Worm (Caenorhabditis elegans) whole organism, young adult: ENCODE results near the gene cyn-17.

Source experiments
- B0019.2 ChIP-seq: fragments of 200-800 bp; sonication (Bioruptor generic); conservative IDR thresholded peaks from 2 replicates; pipeline ENCODE4 v1.3.6; 2022; ENCODE audit warnings: missing genetic modification reagents, missing genetic modification characterization, missing compliant biosample characterization
- B0336.3 ChIP-seq: fragments of 200-800 bp; sonication (Bioruptor generic); IDR thresholded peaks from 2 replicates; pipeline ENCODE4 v1.3.6; 2022; ENCODE audit warnings: missing genetic modification characterization, missing compliant biosample characterization
- D2030.7 ChIP-seq: fragments of 200-800 bp; sonication (Bioruptor generic); IDR thresholded peaks from 2 replicates; pipeline ENCODE4 v1.3.6; 2022; ENCODE audit warnings: missing genetic modification reagents, missing genetic modification characterization, missing compliant biosample characterization
- F22D6.2 ChIP-seq: sonication (generic microtip); optimal IDR thresholded peaks from 2 replicates; lab custom pipeline; 2016; ENCODE audit warnings: mild to moderate bottlenecking, missing genetic modification characterization, missing compliant biosample characterization
- F23B12.7 ChIP-seq: sonication (generic microtip); optimal IDR thresholded peaks from 2 replicates; lab custom pipeline; 2017; ENCODE audit warnings: missing genetic modification characterization, mild to moderate bottlenecking, missing compliant biosample characterization, antibody characterized with exemption, moderate library complexity; ENCODE audit not compliant: insufficient read depth
- F57A8.1 ChIP-seq: fragments of 200-800 bp; sonication (Bioruptor generic); optimal IDR thresholded peaks from 2 replicates; lab custom pipeline; 2018; ENCODE audit warnings: mild to moderate bottlenecking, missing genetic modification characterization, moderate library complexity, missing compliant biosample characterization
- T26A5.8 ChIP-seq: sonication (generic microtip); optimal IDR thresholded peaks from 2 replicates; lab custom pipeline; 2016; ENCODE audit warnings: missing genetic modification characterization, missing compliant biosample characterization
- Y53F4B.3 ChIP-seq: fragments of 200-800 bp; sonication (Bioruptor generic); IDR thresholded peaks from 2 replicates; pipeline ENCODE4 v1.3.6; 2022; ENCODE audit warnings: missing genetic modification reagents, missing genetic modification characterization, missing compliant biosample characterization
- aptf-2 ChIP-seq: fragments of 200-800 bp; sonication (Bioruptor generic); conservative IDR thresholded peaks from 2 replicates; pipeline ENCODE4 v1.3.6; 2022; ENCODE audit warnings: missing genetic modification reagents, missing genetic modification characterization, missing compliant biosample characterization
- atf-7 ChIP-seq: sonication (generic microtip); optimal IDR thresholded peaks from 2 replicates; lab custom pipeline; 2017; ENCODE audit warnings: mild to moderate bottlenecking, missing genetic modification characterization, missing compliant biosample characterization
- attf-3 ChIP-seq: fragments of 200-800 bp; sonication (Bioruptor generic); conservative IDR thresholded peaks from 2 replicates; pipeline ENCODE4 v1.3.6; 2022; ENCODE audit warnings: missing genetic modification reagents, missing genetic modification characterization, missing compliant biosample characterization
- bed-1 ChIP-seq: fragments of 200-800 bp; sonication (Bioruptor generic); IDR thresholded peaks from 2 replicates; pipeline ENCODE4 v1.3.6; 2022; ENCODE audit warnings: missing genetic modification reagents, missing genetic modification characterization, missing compliant biosample characterization
- ccch-3 ChIP-seq: fragments of 200-800 bp; sonication (Bioruptor generic); optimal IDR thresholded peaks from 2 replicates; lab custom pipeline; 2018; ENCODE audit warnings: mild to moderate bottlenecking, missing genetic modification characterization, missing compliant biosample characterization
- cebp-1 ChIP-seq, 2 experiments: fragments of 200-800 bp in 1 of 2; sonication (Bioruptor generic) in 1 of 2; sonication (generic microtip) in 1 of 2; IDR thresholded peaks in 1 of 2; optimal IDR thresholded peaks in 1 of 2; 2 replicates each; pipeline versions ENCODE4 v1.3.6 to Lab custom; 2017 to 2022; ENCODE audit warnings: missing compliant biosample characterization in 2 of 2, missing genetic modification characterization in 2 of 2, mild to moderate bottlenecking in 1 of 2, missing genetic modification reagents in 1 of 2, moderate library complexity in 1 of 2
- ceh-100 ChIP-seq: fragments of 200-800 bp; sonication (Bioruptor generic); IDR thresholded peaks from 2 replicates; pipeline ENCODE4 v1.3.6; 2022; ENCODE audit warnings: missing genetic modification reagents, missing genetic modification characterization, missing compliant biosample characterization
- ceh-58 ChIP-seq: fragments of 200-800 bp; sonication (Bioruptor generic); IDR thresholded peaks from 2 replicates; pipeline ENCODE4 v1.3.6; 2022; ENCODE audit warnings: missing genetic modification characterization, missing compliant biosample characterization
- ceh-79 ChIP-seq: sonication (generic microtip); optimal IDR thresholded peaks from 2 replicates; lab custom pipeline; 2017; ENCODE audit warnings: mild to moderate bottlenecking, missing genetic modification characterization, missing compliant biosample characterization
- dox-1 ChIP-seq: fragments of 200-800 bp; sonication (Bioruptor generic); IDR thresholded peaks from 2 replicates; pipeline ENCODE4 v1.3.6; 2022; ENCODE audit warnings: missing genetic modification reagents, missing genetic modification characterization, missing compliant biosample characterization
- efl-1 ChIP-seq: fragments of 150-350 bp; optimal IDR thresholded peaks from 2 replicates; lab custom pipeline; 2014; ENCODE audit warnings: missing biosample characterization, missing genetic modification reagents, missing genetic modification characterization
- egl-18 ChIP-seq: fragments of 200-800 bp; sonication (Bioruptor generic); IDR thresholded peaks from 2 replicates; pipeline ENCODE4 v1.3.6; 2022; ENCODE audit warnings: missing genetic modification reagents, missing genetic modification characterization, missing compliant biosample characterization
- egrh-3 ChIP-seq: fragments of 200-800 bp; sonication (Bioruptor generic); IDR thresholded peaks from 2 replicates; pipeline ENCODE4 v1.3.6; 2022; ENCODE audit warnings: missing genetic modification reagents, missing genetic modification characterization, missing compliant biosample characterization
- ekl-4 ChIP-seq: fragments of 200-800 bp; sonication (Bioruptor generic); IDR thresholded peaks from 2 replicates; pipeline ENCODE4 v1.3.6; 2022; ENCODE audit warnings: missing genetic modification reagents, missing genetic modification characterization, missing compliant biosample characterization
- him-1 ChIP-seq: sonication (generic microtip); optimal IDR thresholded peaks from 2 replicates; lab custom pipeline; 2016; ENCODE audit warnings: missing genotype, missing genetic modification reagents, missing genetic modification characterization, missing compliant biosample characterization
- hlh-12 ChIP-seq: sonication (generic microtip); optimal IDR thresholded peaks from 2 replicates; lab custom pipeline; 2016; ENCODE audit warnings: missing genetic modification characterization, missing compliant biosample characterization
- hlh-26 ChIP-seq: fragments of 200-800 bp; sonication (Bioruptor generic); conservative IDR thresholded peaks from 2 replicates; pipeline ENCODE4 v1.3.6; 2022; ENCODE audit warnings: missing genetic modification reagents, missing genetic modification characterization, missing compliant biosample characterization
- hmg-1.2 ChIP-seq: fragments of 200-800 bp; sonication (Bioruptor generic); IDR thresholded peaks from 2 replicates; pipeline ENCODE4 v1.3.6; 2022; ENCODE audit warnings: missing genetic modification reagents, missing genetic modification characterization, missing compliant biosample characterization
- hsf-1 ChIP-seq: fragments of 200-800 bp; sonication (Bioruptor generic); IDR thresholded peaks from 2 replicates; pipeline ENCODE4 v1.3.6; 2022; ENCODE audit warnings: missing genetic modification reagents, missing genetic modification characterization, missing compliant biosample characterization
- lag-1 ChIP-seq: fragments of 200-800 bp; sonication (Bioruptor generic); IDR thresholded peaks from 2 replicates; pipeline ENCODE4 v1.3.6; 2022; ENCODE audit warnings: missing genetic modification reagents, missing genetic modification characterization, missing compliant biosample characterization
- let-607 ChIP-seq, 2 experiments: fragments of 200-800 bp in 1 of 2; sonication (Bioruptor generic) in 1 of 2; sonication (generic microtip) in 1 of 2; optimal IDR thresholded peaks; 2 replicates each; lab custom pipeline; 2016 to 2018; ENCODE audit warnings: mild to moderate bottlenecking in 2 of 2, missing compliant biosample characterization in 2 of 2, missing genetic modification characterization in 2 of 2, moderate library complexity in 2 of 2, missing genotype in 1 of 2
- lin-26 ChIP-seq: fragments of 200-800 bp; sonication (Bioruptor generic); IDR thresholded peaks from 2 replicates; pipeline ENCODE4 v1.3.6; 2022; ENCODE audit warnings: missing genetic modification reagents, missing genetic modification characterization, missing compliant biosample characterization
- lin-54 ChIP-seq: fragments of 200-800 bp; sonication (Bioruptor generic); optimal IDR thresholded peaks from 2 replicates; lab custom pipeline; 2018; ENCODE audit warnings: mild to moderate bottlenecking, missing genetic modification characterization, missing compliant biosample characterization
- madf-10 ChIP-seq: sonication (generic microtip); optimal IDR thresholded peaks from 2 replicates; lab custom pipeline; 2016; ENCODE audit warnings: mild to moderate bottlenecking, missing genetic modification characterization, missing compliant biosample characterization
- madf-3 ChIP-seq: fragments of 200-800 bp; sonication (Bioruptor generic); IDR thresholded peaks from 2 replicates; pipeline ENCODE4 v1.3.6; 2022; ENCODE audit warnings: missing genetic modification reagents, missing genetic modification characterization, missing compliant biosample characterization
- madf-8 ChIP-seq: fragments of 200-800 bp; sonication (Bioruptor generic); conservative IDR thresholded peaks from 2 replicates; pipeline ENCODE4 v1.3.6; 2022; ENCODE audit warnings: missing genetic modification reagents, missing genetic modification characterization, missing compliant biosample characterization
- mcd-1 ChIP-seq: fragments of 200-800 bp; sonication (Bioruptor generic); IDR thresholded peaks from 2 replicates; pipeline ENCODE4 v1.3.6; 2022; ENCODE audit warnings: missing genetic modification reagents, missing genetic modification characterization, missing compliant biosample characterization
- mel-28 ChIP-seq: sonication (generic microtip); optimal IDR thresholded peaks from 2 replicates; lab custom pipeline; 2016; ENCODE audit warnings: borderline replicate concordance, mild to moderate bottlenecking, missing genetic modification characterization, missing compliant biosample characterization
- mes-4 ChIP-seq: sonication (generic microtip); optimal IDR thresholded peaks from 2 replicates; lab custom pipeline; 2016; ENCODE audit warnings: missing genotype, missing genetic modification characterization, missing compliant biosample characterization
- nhr-80 ChIP-seq: sonication (generic microtip); optimal IDR thresholded peaks from 2 replicates; lab custom pipeline; 2016; ENCODE audit warnings: missing genetic modification characterization, missing compliant biosample characterization
- pbrm-1 ChIP-seq: fragments of 200-800 bp; sonication (Bioruptor generic); IDR thresholded peaks from 2 replicates; pipeline ENCODE4 v1.3.6; 2022; ENCODE audit warnings: missing genetic modification reagents, missing genetic modification characterization, missing compliant biosample characterization
- repo-1 ChIP-seq: sonication (generic microtip); optimal IDR thresholded peaks from 2 replicates; lab custom pipeline; 2017; ENCODE audit warnings: mild to moderate bottlenecking, missing genetic modification characterization, missing compliant biosample characterization
- rpc-1 ChIP-seq, 2 experiments: fragments of 150-350 bp in 1 of 2; sonication (generic microtip) in 1 of 2; optimal IDR thresholded peaks; 2 replicates each; lab custom pipeline; 2014 to 2018; ENCODE audit warnings: missing biosample characterization in 1 of 2, missing genetic modification characterization in 1 of 2, missing genetic modification reagents in 1 of 2, missing genotype in 1 of 2
- sea-2 ChIP-seq: fragments of 200-800 bp; sonication (Bioruptor generic); IDR thresholded peaks from 2 replicates; pipeline ENCODE4 v1.3.6; 2022; ENCODE audit warnings: missing genetic modification characterization, missing compliant biosample characterization
- snpc-3.4 ChIP-seq: sonication (generic microtip); optimal IDR thresholded peaks from 2 replicates; lab custom pipeline; 2017; ENCODE audit warnings: missing genetic modification characterization, mild to moderate bottlenecking, missing compliant biosample characterization, antibody characterized with exemption, moderate library complexity, missing genotype, missing genetic modification reagents
- somi-1 ChIP-seq: fragments of 200-800 bp; sonication (Bioruptor generic); optimal IDR thresholded peaks from 2 replicates; lab custom pipeline; 2018; ENCODE audit warnings: mild to moderate bottlenecking, missing genetic modification characterization, missing compliant biosample characterization
- unc-130 ChIP-seq: sonication (generic microtip); optimal IDR thresholded peaks from 2 replicates; lab custom pipeline; 2016; ENCODE audit warnings: missing genetic modification reagents, missing genetic modification characterization, missing compliant biosample characterization
- zfh-2 ChIP-seq: fragments of 200-800 bp; sonication (Bioruptor generic); conservative IDR thresholded peaks from 2 replicates; pipeline ENCODE4 v1.3.6; 2022; ENCODE audit warnings: missing genetic modification reagents, missing genetic modification characterization, missing compliant biosample characterization
- ztf-6 ChIP-seq: fragments of 200-800 bp; sonication (Bioruptor generic); IDR thresholded peaks from 2 replicates; pipeline ENCODE4 v1.3.6; 2022; ENCODE audit warnings: missing genetic modification reagents, missing genetic modification characterization, missing compliant biosample characterization

The cyn-17 gene

DNA sequence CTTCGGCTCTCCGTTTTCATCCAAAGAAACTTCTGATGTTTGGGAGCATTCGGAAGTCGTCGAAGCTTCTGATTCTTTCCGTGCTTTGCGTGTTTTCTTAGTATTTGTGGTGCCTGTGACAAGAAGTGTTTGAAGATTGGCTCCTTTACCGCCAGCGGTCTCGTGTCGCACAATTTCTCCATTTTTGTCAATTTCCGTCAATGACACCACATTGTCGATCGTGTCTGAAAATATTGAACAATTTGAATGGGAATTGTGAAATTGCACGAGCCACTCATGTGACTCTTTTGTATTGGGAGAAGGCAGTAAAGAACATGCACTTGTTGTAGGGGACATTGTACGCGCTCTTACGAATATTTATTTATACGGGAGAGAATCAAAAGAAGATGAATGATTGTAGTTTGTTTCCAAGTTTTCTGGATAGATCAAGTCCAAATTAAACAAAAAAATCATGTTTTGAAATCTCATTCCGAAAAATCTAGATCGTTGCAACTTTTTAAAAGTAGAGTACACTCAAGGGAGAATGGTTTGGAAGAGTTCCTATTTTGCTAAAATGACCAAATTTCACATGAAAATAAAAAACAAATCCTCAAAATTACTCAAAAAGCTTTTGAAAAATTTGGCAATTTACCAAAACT lies 43.2 kb downstream of the cyn-17 start:
- TF ChIP-seq F57A8.1 (no peak), ekl-4 (GFP tag; lab: Robert Waterston, UW) (0 out of 2 replicates have a peak, but pooled peaks have one; percentile 29), ceh-100 (0 out of 2 replicates have a peak, but pooled peaks have one; percentile 13), T26A5.8 (tag; lab: Kevin White, UChicago) (no peak), atf-7 (no peak), ccch-3 (GFP tag; lab: Kevin White, UChicago) (no peak), ceh-79 (tag; lab: Kevin White, UChicago) (no peak), hmg-1.2 (0 out of 2 replicates have a peak, but pooled peaks have one; percentile 3), B0019.2 (GFP tag; lab: Robert Waterston, UW) (no peak), F22D6.2 (tag; lab: Kevin White, UChicago) (no peak), attf-3 (GFP tag; lab: Robert Waterston, UW) (0 out of 2 replicates have a peak, but pooled peaks have one; percentile 9), hsf-1 (no peak), ceh-58 (GFP tag; lab: Robert Waterston, UW) (no peak), zfh-2 (GFP tag; lab: Robert Waterston, UW) (no peak), madf-10 (no peak), pbrm-1 (GFP tag; lab: Robert Waterston, UW) (no peak), hlh-26 (GFP tag; lab: Robert Waterston, UW) (no peak), Y53F4B.3 (GFP tag; lab: Robert Waterston, UW) (no peak; the same call in 1 of the 2 replicates), madf-8 (GFP tag; lab: Robert Waterston, UW) (no peak), him-1 (no peak), somi-1 (GFP tag; lab: Kevin White, UChicago) (no peak), lin-54 (GFP tag; lab: Kevin White, UChicago) (no peak), efl-1 (GFP tag; lab: Kevin White, UChicago) (no peak), egrh-3 (GFP tag; lab: Robert Waterston, UW) (0 out of 2 replicates have a peak, but pooled peaks have one; percentile 5), mes-4 (tag; lab: Kevin White, UChicago) (no peak), D2030.7 (GFP tag; lab: Robert Waterston, UW) (no peak), let-607 (tag; optimal IDR thresholded peaks at IDR 0.05; lab: Kevin White, UChicago) (no peak), F23B12.7 (tag; lab: Kevin White, UChicago) (no peak), snpc-3.4 (tag; lab: Kevin White, UChicago) (no peak), lin-26 (GFP tag; lab: Robert Waterston, UW) (no peak), egl-18 (GFP tag; lab: Robert Waterston, UW) (no peak), nhr-80 (peak; percentile 9), mel-28 (peak; percentile 27), repo-1 (tag; lab: Kevin White, UChicago) (peak; percentile 18), dox-1 (no peak), unc-130 (no peak), hlh-12 (tag; lab: Kevin White, UChicago) (no peak), B0336.3 (GFP tag; lab: Robert Waterston, UW) (peak; percentile 59; the same call in 1 of the 2 replicates), madf-3 (GFP tag; lab: Robert Waterston, UW) (peak; percentile 33; the same call in 1 of the 2 replicates), cebp-1 (GFP tag; IDR thresholded peaks at IDR 0.05; lab: Robert Waterston, UW) (peak; percentile 74), cebp-1 (tag; optimal IDR thresholded peaks at IDR 0.05; lab: Kevin White, UChicago) (peak; percentile 82), sea-2 (GFP tag; lab: Robert Waterston, UW) (0 out of 2 replicates have a peak, but pooled peaks have one; percentile 73), bed-1 (GFP tag; lab: Robert Waterston, UW) (no peak), mcd-1 (GFP tag; lab: Robert Waterston, UW) (no peak), aptf-2 (GFP tag; lab: Robert Waterston, UW) (no peak), ztf-6 (GFP tag; lab: Robert Waterston, UW) (no peak), rpc-1 (optimal IDR thresholded peaks at IDR 0.05; lab: Kevin White, UChicago) (no peak), rpc-1 (tag; optimal IDR thresholded peaks at IDR 0.05; lab: Kevin White, UChicago) (no peak), lag-1 (GFP tag; lab: Robert Waterston, UW) (no peak)
